Fruit fly (Drosophila melanogaster): ENCODE measurements around the gene Ddr.

DNA sequence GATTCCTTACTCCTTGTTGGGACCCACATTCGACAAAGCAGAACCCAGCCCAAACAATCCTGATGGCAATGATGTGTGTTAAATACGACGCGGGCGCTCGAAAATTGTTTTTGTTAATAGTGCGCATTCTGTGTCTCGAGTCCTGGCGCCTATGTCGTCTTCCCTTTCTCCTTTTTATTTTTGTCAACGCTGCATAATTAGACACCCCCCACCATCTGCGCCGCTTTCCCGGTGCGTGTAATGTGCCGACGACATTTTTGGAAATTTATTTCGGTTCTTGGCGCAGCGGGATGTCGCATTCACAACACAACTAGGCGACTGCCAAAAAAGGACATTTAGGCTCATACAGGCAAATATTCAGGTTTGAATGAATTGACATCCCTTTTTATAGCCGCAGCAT is 11.9 kb upstream of the Ddr start:
- no peak for TF ChIP-seq tll (GFP tag; optimal IDR thresholded peaks at IDR 0.05)
- TF ChIP-seq CG14667 (GFP tag; IDR thresholded peaks at IDR 0.05) = no peak
- TF ChIP-seq NFAT (GFP tag; IDR thresholded peaks at IDR 0.05) = no peak
- no peak for TF ChIP-seq Abd-B (GFP tag; optimal IDR thresholded peaks at IDR 0.05)
- TF ChIP-seq psq (GFP tag; optimal IDR thresholded peaks at IDR 0.05) = no peak
- no peak for TF ChIP-seq chm (GFP tag; IDR thresholded peaks at IDR 0.05)
- no peak for TF ChIP-seq nom (GFP tag; optimal IDR thresholded peaks at IDR 0.05)
- no peak for TF ChIP-seq hb (GFP tag; IDR thresholded peaks at IDR 0.05; ENCODE audit: partially characterized antibody)

All from whole organism, embryonic.